Fruit fly (Drosophila melanogaster): Measurements from ENCODE around the gene ems.

Gene ems

DNA sequence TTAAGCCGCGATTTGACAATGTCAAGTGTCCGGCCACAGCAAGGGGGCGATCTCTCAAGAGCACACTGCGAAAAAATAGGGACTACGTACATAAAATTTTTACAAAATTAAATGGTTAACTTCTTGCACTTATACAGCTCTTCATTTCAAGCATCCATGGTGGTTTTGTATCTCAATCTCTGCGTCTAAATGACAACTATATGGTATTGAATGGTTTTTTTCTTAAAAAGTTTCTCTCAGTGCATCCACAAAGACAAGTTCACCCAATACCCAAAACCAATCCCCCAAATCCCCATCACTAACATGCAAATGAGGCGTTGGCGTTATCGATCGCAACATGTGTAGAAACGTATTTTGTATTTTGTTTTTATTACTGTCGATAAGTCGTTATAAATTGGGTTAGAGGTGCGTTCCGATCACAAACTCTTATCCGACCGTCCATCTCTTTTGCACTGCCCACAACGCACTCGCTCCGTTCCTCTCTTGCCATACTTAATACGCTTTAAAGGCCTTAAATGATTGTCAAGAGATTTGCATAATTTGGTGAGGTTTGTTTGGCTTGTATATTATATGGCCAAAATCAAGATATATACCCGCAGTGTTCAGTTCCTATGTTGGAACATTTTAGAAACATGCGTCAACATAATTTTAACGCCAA lies 13.2 kb downstream of the ems start (continued):
- TF ChIP-seq CG7271 (tag; optimal IDR thresholded peaks at IDR 0.05) (no peak), wdn (GFP tag; IDR thresholded peaks at IDR 0.05) (0 out of 2 replicates have a peak, but pooled peaks have one; percentile 32), Nf-YA (GFP tag; IDR thresholded peaks at IDR 0.05) (peak; percentile 64), crp (GFP tag; optimal IDR thresholded peaks at IDR 0.05) (peak in 1 of 2 experiments; percentile 2), ham (GFP tag; IDR thresholded peaks at IDR 0.05) (peak; percentile 41; the same call in 1 of the 2 replicates), CG31388 (GFP tag; optimal IDR thresholded peaks at IDR 0.05) (no peak), abd-A (tag; optimal IDR thresholded peaks at IDR 0.05) (peak; percentile 92), CG2120 (GFP tag; optimal IDR thresholded peaks at IDR 0.05) (peak; percentile 63), Jarid2 (GFP tag; optimal IDR thresholded peaks at IDR 0.05) (peak; percentile 23), CG14014 (GFP tag; IDR thresholded peaks at IDR 0.05) (peak; percentile 77), CG30431 (GFP tag; optimal IDR thresholded peaks at IDR 0.05) (peak; percentile 18), CG1602 (GFP tag; optimal IDR thresholded peaks at IDR 0.05) (peak; percentile 62), mirr (GFP tag; optimal IDR thresholded peaks at IDR 0.05) (no peak), MBD-R2 (GFP tag; IDR thresholded peaks at IDR 0.05) (peak; percentile 53; the same call in 1 of the 2 replicates), ap (GFP tag; IDR thresholded peaks at IDR 0.05) (peak; percentile 74), CG11398 (GFP tag; optimal IDR thresholded peaks at IDR 0.05) (peak; percentile 62), CG6791 (GFP tag; IDR thresholded peaks at IDR 0.05; ENCODE audit: partially characterized antibody) (no peak), tin (GFP tag; optimal IDR thresholded peaks at IDR 0.05) (peak; percentile 80), CG16813 (GFP tag; IDR thresholded peaks at IDR 0.05; ENCODE audit: partially characterized antibody) (no peak), Meics (GFP tag; optimal IDR thresholded peaks at IDR 0.05) (peak; percentile 80), ttk (GFP tag; IDR thresholded peaks at IDR 0.05) (peak; percentile 84), dmrt11E (tag; optimal IDR thresholded peaks at IDR 0.05) (peak; percentile 68), hb (GFP tag; IDR thresholded peaks at IDR 0.05; ENCODE audit: partially characterized antibody) (no peak), CG12659 (GFP tag; optimal IDR thresholded peaks at IDR 0.05) (peak; percentile 55), E2f2 (GFP tag; IDR thresholded peaks at IDR 0.05) (peak; percentile 52), slbo (GFP tag; IDR thresholded peaks at IDR 0.05) (peak; percentile 75), ranshi (GFP tag; IDR thresholded peaks at IDR 0.05) (peak; percentile 67), CG10979 (tag; optimal IDR thresholded peaks at IDR 0.05) (peak; percentile 78), pb (GFP tag; optimal IDR thresholded peaks at IDR 0.05) (peak; percentile 79), TFAM (GFP tag; optimal IDR thresholded peaks at IDR 0.05) (peak; percentile 7), ftz-f1 (GFP tag; optimal IDR thresholded peaks at IDR 0.05) (no peak), sob (GFP tag; IDR thresholded peaks at IDR 0.05) (peak; percentile 83), danr (GFP tag; IDR thresholded peaks at IDR 0.05) (peak; percentile 59), gem (tag; optimal IDR thresholded peaks at IDR 0.05) (peak; percentile 86), CG14710 (tag; optimal IDR thresholded peaks at IDR 0.05) (peak; percentile 60), CG17361 (GFP tag; IDR thresholded peaks at IDR 0.05) (peak; percentile 84), CG4424 (GFP tag; optimal IDR thresholded peaks at IDR 0.05) (peak; percentile 80), CG10209 (GFP tag; optimal IDR thresholded peaks at IDR 0.05) (peak; percentile 72), fd96Cb (tag; optimal IDR thresholded peaks at IDR 0.05) (peak; percentile 80), gt (GFP tag; IDR thresholded peaks at IDR 0.05) (0 out of 2 replicates have a peak, but pooled peaks have one; percentile 17), stwl (tag; optimal IDR thresholded peaks at IDR 0.05) (no peak), sens-2 (GFP tag; IDR thresholded peaks at IDR 0.05) (peak; percentile 75), Elba2 (GFP tag; optimal IDR thresholded peaks at IDR 0.05) (no peak), gcm2 (GFP tag; optimal IDR thresholded peaks at IDR 0.05) (peak; percentile 25), pan (optimal IDR thresholded peaks at IDR 0.05) (no peak), pan (GFP tag; optimal IDR thresholded peaks at IDR 0.05 in 1 of 2, IDR thresholded peaks at IDR 0.05 in 1 of 2) (peak in 1 of 2 experiments; percentile 88), fd102C (GFP tag; optimal IDR thresholded peaks at IDR 0.05) (no peak), cas (GFP tag; IDR thresholded peaks at IDR 0.05) (0 out of 2 replicates have a peak, but pooled peaks have one; percentile 33), CG4730 (GFP tag; IDR thresholded peaks at IDR 0.05) (peak; percentile 79), H2.0 (GFP tag; IDR thresholded peaks at IDR 0.05) (peak; percentile 72)

All from whole organism, embryonic.